1 fruit fly cellular context compared by ENCODE assay signal in genomic region chr3R:5685269-5686048, dm6.
TF ChIP-seq lines count a peak whose summit lies in the region.

Gene Rab23, minus strand, starts transcription at chr3R:5685434.
Gene plx, plus strand, starts transcription at chr3R:5685855.

TF ChIP-seq in whole organism, embryonic, 481 proteins besides CTCF, POLR2A, EP300 and RAD21 (continued from another document and continues in another):
- TF ChIP-seq CG12299 (tag; optimal IDR thresholded peaks at IDR 0.05; lab: Kevin White, UChicago) (peak; percentile 18), CG9817 (tag; optimal IDR thresholded peaks at IDR 0.05; lab: Kevin White, UChicago) (no peak), CG7372 (GFP tag; IDR thresholded peaks at IDR 0.05; lab: Robert Waterston, UW) (no peak), CG3847 (GFP tag; IDR thresholded peaks at IDR 0.05; lab: Robert Waterston, UW) (peak; percentile 79), CG10431 (GFP tag; optimal IDR thresholded peaks at IDR 0.05; lab: Kevin White, UChicago) (peak; percentile 23), crol (GFP tag; IDR thresholded peaks at IDR 0.05; lab: Robert Waterston, UW) (no peak), CG31365 (tag; optimal IDR thresholded peaks at IDR 0.05; lab: Kevin White, UChicago) (no peak), CG11247 (GFP tag; IDR thresholded peaks at IDR 0.05; lab: Robert Waterston, UW) (no peak), inv (GFP tag; IDR thresholded peaks at IDR 0.05; lab: Robert Waterston, UW; ENCODE audit: partially characterized antibody) (no peak), fd102C (GFP tag; optimal IDR thresholded peaks at IDR 0.05; lab: Kevin White, UChicago) (no peak), Max (GFP tag; optimal IDR thresholded peaks at IDR 0.05; lab: Kevin White, UChicago) (peak; percentile 36), MBD-R2 (GFP tag; IDR thresholded peaks at IDR 0.05; lab: Robert Waterston, UW) (peak; percentile 78), ase (GFP tag; IDR thresholded peaks at IDR 0.05; lab: Robert Waterston, UW) (no peak), cas (GFP tag; IDR thresholded peaks at IDR 0.05; lab: Robert Waterston, UW) (no peak), Hr3 (GFP tag; optimal IDR thresholded peaks at IDR 0.05; lab: Kevin White, UChicago) (no peak), lilli (GFP tag; optimal IDR thresholded peaks at IDR 0.05; lab: Kevin White, UChicago) (peak; percentile 37), da (GFP tag; optimal IDR thresholded peaks at IDR 0.05; lab: Kevin White, UChicago) (no peak), bigmax (GFP tag; optimal IDR thresholded peaks at IDR 0.05; lab: Kevin White, UChicago) (no peak), CG3995 (GFP tag; optimal IDR thresholded peaks at IDR 0.05; lab: Kevin White, UChicago) (no peak), ara (GFP tag; IDR thresholded peaks at IDR 0.05; lab: Robert Waterston, UW) (no peak), Scr (GFP tag; IDR thresholded peaks at IDR 0.05; lab: Robert Waterston, UW; ENCODE audit: partially characterized antibody) (0 out of 2 replicates have a peak, but pooled peaks have one; percentile 22), CG14710 (tag; optimal IDR thresholded peaks at IDR 0.05; lab: Kevin White, UChicago) (peak; percentile 76), ato (GFP tag; IDR thresholded peaks at IDR 0.05; lab: Robert Waterston, UW; ENCODE audit: partially characterized antibody) (0 out of 2 replicates have a peak, but pooled peaks have one; percentile 26), Bdp1 (GFP tag; optimal IDR thresholded peaks at IDR 0.05; lab: Kevin White, UChicago) (no peak), CG17385 (GFP tag; optimal IDR thresholded peaks at IDR 0.05; lab: Kevin White, UChicago) (peak; percentile 99), amos (GFP tag; IDR thresholded peaks at IDR 0.05; lab: Robert Waterston, UW; ENCODE audit: partially characterized antibody) (peak; percentile 33; the same call in 1 of the 2 replicates), slbo (GFP tag; IDR thresholded peaks at IDR 0.05; lab: Robert Waterston, UW) (0 out of 2 replicates have a peak, but pooled peaks have one; percentile 3), Mrtf (GFP tag; IDR thresholded peaks at IDR 0.05; lab: Robert Waterston, UW) (no peak), CG18764 (GFP tag; optimal IDR thresholded peaks at IDR 0.05; lab: Kevin White, UChicago) (peak; percentile 21), CG2199 (GFP tag; IDR thresholded peaks at IDR 0.05; lab: Robert Waterston, UW) (no peak), cad (GFP tag; optimal IDR thresholded peaks at IDR 0.05; lab: Kevin White, UChicago) (no peak), CrebB (tag; optimal IDR thresholded peaks at IDR 0.05; lab: Kevin White, UChicago) (no peak), jigr1 (GFP tag; IDR thresholded peaks at IDR 0.05; lab: Robert Waterston, UW) (no peak), CG3726 (GFP tag; IDR thresholded peaks at IDR 0.05; lab: Robert Waterston, UW) (no peak), schlank (tag; optimal IDR thresholded peaks at IDR 0.05; lab: Kevin White, UChicago) (no peak), chif (GFP tag; optimal IDR thresholded peaks at IDR 0.05; lab: Kevin White, UChicago) (no peak), CG7963 (GFP tag; IDR thresholded peaks at IDR 0.05; lab: Robert Waterston, UW; ENCODE audit: partially characterized antibody) (no peak), p53 (GFP tag; optimal IDR thresholded peaks at IDR 0.05; lab: Kevin White, UChicago) (no peak), esg (GFP tag; conservative IDR thresholded peaks at IDR 0.05; lab: Robert Waterston, UW) (no peak), chinmo (GFP tag; IDR thresholded peaks at IDR 0.05; lab: Robert Waterston, UW; ENCODE audit: partially characterized antibody) (0 out of 4 replicates have a peak, but pooled peaks have one; percentile 53), Six4 (GFP tag; optimal IDR thresholded peaks at IDR 0.05; lab: Kevin White, UChicago) (no peak), CG4424 (GFP tag; optimal IDR thresholded peaks at IDR 0.05; lab: Kevin White, UChicago) (no peak), B-H2 (GFP tag; optimal IDR thresholded peaks at IDR 0.05; lab: Kevin White, UChicago) (peak; percentile 44), Antp (GFP tag; optimal IDR thresholded peaks at IDR 0.05; lab: Kevin White, UChicago) (peak; percentile 7), hth (optimal IDR thresholded peaks at IDR 0.05; lab: Kevin White, UChicago) (no peak), CG11560 (tag; IDR thresholded peaks at IDR 0.05; lab: Robert Waterston, UW) (no peak), CG8290 (GFP tag; optimal IDR thresholded peaks at IDR 0.05; lab: Kevin White, UChicago) (no peak), CG8290 (tag; optimal IDR thresholded peaks at IDR 0.05; lab: Kevin White, UChicago) (peak in 1 of 2 experiments; percentile 56), CG10274 (GFP tag; optimal IDR thresholded peaks at IDR 0.05; lab: Kevin White, UChicago) (no peak), pb (GFP tag; optimal IDR thresholded peaks at IDR 0.05; lab: Kevin White, UChicago) (no peak), Oaz (GFP tag; IDR thresholded peaks at IDR 0.05; lab: Robert Waterston, UW) (no peak), ssp (GFP tag; IDR thresholded peaks at IDR 0.05; lab: Robert Waterston, UW) (peak; percentile 45; the same call in 1 of the 2 replicates), CG1603 (tag; optimal IDR thresholded peaks at IDR 0.05; lab: Kevin White, UChicago) (peak; percentile 67), Fer1 (GFP tag; optimal IDR thresholded peaks at IDR 0.05; lab: Kevin White, UChicago) (no peak), CG2116 (GFP tag; optimal IDR thresholded peaks at IDR 0.05; lab: Kevin White, UChicago) (peak; percentile 60), Adf1 (GFP tag; IDR thresholded peaks at IDR 0.05; lab: Robert Waterston, UW) (no peak), fu2 (GFP tag; optimal IDR thresholded peaks at IDR 0.05; lab: Kevin White, UChicago) (no peak), cwo (GFP tag; optimal IDR thresholded peaks at IDR 0.05; lab: Kevin White, UChicago) (no peak), CG4707 (GFP tag; optimal IDR thresholded peaks at IDR 0.05; lab: Kevin White, UChicago) (peak; percentile 18), Opbp (GFP tag; IDR thresholded peaks at IDR 0.05; lab: Robert Waterston, UW; ENCODE audit: partially characterized antibody) (no peak), croc (GFP tag; conservative IDR thresholded peaks at IDR 0.05; lab: Robert Waterston, UW) (no peak), CG8944 (GFP tag; optimal IDR thresholded peaks at IDR 0.05; lab: Kevin White, UChicago) (no peak), lmd (GFP tag; IDR thresholded peaks at IDR 0.05; lab: Robert Waterston, UW) (no peak; the same call in 1 of the 2 replicates), CG12219 (GFP tag; optimal IDR thresholded peaks at IDR 0.05; lab: Kevin White, UChicago) (no peak), CG16863 (GFP tag; optimal IDR thresholded peaks at IDR 0.05; lab: Kevin White, UChicago) (no peak), HmgZ (tag; optimal IDR thresholded peaks at IDR 0.05; lab: Kevin White, UChicago) (peak; percentile 71), Nf-YB (GFP tag; optimal IDR thresholded peaks at IDR 0.05; lab: Kevin White, UChicago) (no peak), ci (GFP tag; IDR thresholded peaks at IDR 0.05; lab: Robert Waterston, UW) (peak; percentile 38; the same call in 2 of the 3 replicates), gro (GFP tag; optimal IDR thresholded peaks at IDR 0.05; lab: Kevin White, UChicago) (peak; percentile 36), CG12391 (tag; optimal IDR thresholded peaks at IDR 0.05; lab: Kevin White, UChicago) (peak; percentile 40), ab (GFP tag; optimal IDR thresholded peaks at IDR 0.05; lab: Kevin White, UChicago) (peak; percentile 31), CG7786 (GFP tag; optimal IDR thresholded peaks at IDR 0.05; lab: Kevin White, UChicago) (peak; percentile 1), Abd-B (GFP tag; optimal IDR thresholded peaks at IDR 0.05; lab: Kevin White, UChicago) (peak; percentile 27), CG11504 (tag; optimal IDR thresholded peaks at IDR 0.05; lab: Kevin White, UChicago) (peak; percentile 33), CG12744 (GFP tag; optimal IDR thresholded peaks at IDR 0.05; lab: Kevin White, UChicago) (no peak), corto (GFP tag; optimal IDR thresholded peaks at IDR 0.05; lab: Kevin White, UChicago) (no peak), disco-r (GFP tag; optimal IDR thresholded peaks at IDR 0.05; lab: Kevin White, UChicago) (no peak), vnd (GFP tag; IDR thresholded peaks at IDR 0.05; lab: Robert Waterston, UW; ENCODE audit: partially characterized antibody) (no peak), CG12104 (GFP tag; optimal IDR thresholded peaks at IDR 0.05; lab: Kevin White, UChicago) (peak; percentile 48), CG18619 (GFP tag; optimal IDR thresholded peaks at IDR 0.05; lab: Kevin White, UChicago) (peak; percentile 27), maf-S (GFP tag; optimal IDR thresholded peaks at IDR 0.05; lab: Kevin White, UChicago) (no peak), CG12942 (GFP tag; optimal IDR thresholded peaks at IDR 0.05; lab: Kevin White, UChicago) (no peak), bbx (GFP tag; IDR thresholded peaks at IDR 0.05; lab: Robert Waterston, UW; ENCODE audit: partially characterized antibody) (peak; percentile 41; the same call in 1 of the 2 replicates), CG13424 (tag; optimal IDR thresholded peaks at IDR 0.05; lab: Kevin White, UChicago) (no peak), sens (GFP tag; lab: Kevin White, UChicago) (peak; percentile 74), CG14860 (GFP tag; IDR thresholded peaks at IDR 0.05; lab: Robert Waterston, UW; ENCODE audit: partially characterized antibody) (no peak), CG18262 (tag; optimal IDR thresholded peaks at IDR 0.05; lab: Kevin White, UChicago) (no peak), hbn (GFP tag; IDR thresholded peaks at IDR 0.05; lab: Robert Waterston, UW; ENCODE audit: partially characterized antibody) (no peak), sna (GFP tag; IDR thresholded peaks at IDR 0.05; lab: Robert Waterston, UW; ENCODE audit: partially characterized antibody) (no peak), Drgx (GFP tag; IDR thresholded peaks at IDR 0.05; lab: Robert Waterston, UW) (no peak), dmrt99B (tag; optimal IDR thresholded peaks at IDR 0.05; lab: Kevin White, UChicago) (no peak), CG9437 (GFP tag; optimal IDR thresholded peaks at IDR 0.05; lab: Kevin White, UChicago) (no peak), CG11695 (GFP tag; IDR thresholded peaks at IDR 0.05; lab: Robert Waterston, UW) (no peak), CG6791 (GFP tag; IDR thresholded peaks at IDR 0.05; lab: Robert Waterston, UW; ENCODE audit: partially characterized antibody) (no peak), CG14050 (GFP tag; IDR thresholded peaks at IDR 0.05; lab: Robert Waterston, UW) (no peak), CG10959 (GFP tag; IDR thresholded peaks at IDR 0.05; lab: Robert Waterston, UW) (no peak), CG15514 (GFP tag; optimal IDR thresholded peaks at IDR 0.05; lab: Kevin White, UChicago) (peak; percentile 62), Tbp (GFP tag; optimal IDR thresholded peaks at IDR 0.05; lab: Kevin White, UChicago) (no peak), Dref (GFP tag; IDR thresholded peaks at IDR 0.05; lab: Robert Waterston, UW) (peak; percentile 46), CG13624 (GFP tag; optimal IDR thresholded peaks at IDR 0.05; lab: Kevin White, UChicago) (peak; percentile 11), Hsf (GFP tag; optimal IDR thresholded peaks at IDR 0.05; lab: Kevin White, UChicago) (peak; percentile 32), CG10979 (tag; optimal IDR thresholded peaks at IDR 0.05; lab: Kevin White, UChicago) (no peak), Trl (optimal IDR thresholded peaks at IDR 0.05; lab: Kevin White, UChicago) (no peak), Trl (GFP tag; optimal IDR thresholded peaks at IDR 0.05; lab: Kevin White, UChicago) (peak; percentile 19), ems (GFP tag; optimal IDR thresholded peaks at IDR 0.05; lab: Kevin White, UChicago) (peak; percentile 52), CG1647 (GFP tag; optimal IDR thresholded peaks at IDR 0.05; lab: Kevin White, UChicago) (no peak), onecut (GFP tag; IDR thresholded peaks at IDR 0.05; lab: Robert Waterston, UW) (no peak), CG4730 (GFP tag; IDR thresholded peaks at IDR 0.05; lab: Robert Waterston, UW) (no peak), CG10267 (tag; optimal IDR thresholded peaks at IDR 0.05; lab: Kevin White, UChicago) (peak; percentile 98), Nf-YC (tag; optimal IDR thresholded peaks at IDR 0.05; lab: Kevin White, UChicago) (peak; percentile 23), tll (GFP tag; optimal IDR thresholded peaks at IDR 0.05; lab: Kevin White, UChicago) (peak in 1 of 2 experiments; percentile 72), Awh (GFP tag; IDR thresholded peaks at IDR 0.05; lab: Robert Waterston, UW) (no peak), sob (GFP tag; IDR thresholded peaks at IDR 0.05; lab: Robert Waterston, UW) (peak; percentile 53), gcm2 (GFP tag; optimal IDR thresholded peaks at IDR 0.05; lab: Kevin White, UChicago) (no peak), ewg (GFP tag; optimal IDR thresholded peaks at IDR 0.05; lab: Kevin White, UChicago) (peak; percentile 97), ac (GFP tag; optimal IDR thresholded peaks at IDR 0.05; lab: Kevin White, UChicago) (no peak), Lim3 (GFP tag; IDR thresholded peaks at IDR 0.05; lab: Robert Waterston, UW) (no peak), CG11085 (GFP tag; IDR thresholded peaks at IDR 0.05; lab: Robert Waterston, UW) (0 out of 2 replicates have a peak, but pooled peaks have one; percentile 21), tio (GFP tag; optimal IDR thresholded peaks at IDR 0.05; lab: Kevin White, UChicago) (no peak), CG32767 (GFP tag; IDR thresholded peaks at IDR 0.05; lab: Robert Waterston, UW) (no peak), Oli (tag; optimal IDR thresholded peaks at IDR 0.05; lab: Kevin White, UChicago) (no peak), CG8281 (tag; optimal IDR thresholded peaks at IDR 0.05; lab: Kevin White, UChicago) (no peak), CkIIα-i1 (GFP tag; IDR thresholded peaks at IDR 0.05; lab: Robert Waterston, UW) (no peak), CG2712 (tag; optimal IDR thresholded peaks at IDR 0.05; lab: Kevin White, UChicago) (peak; percentile 21), CG2120 (GFP tag; optimal IDR thresholded peaks at IDR 0.05; lab: Kevin White, UChicago) (peak; percentile 60), zfh2 (GFP tag; optimal IDR thresholded peaks at IDR 0.05; lab: Kevin White, UChicago) (peak; percentile 22), dm (GFP tag; optimal IDR thresholded peaks at IDR 0.05; lab: Kevin White, UChicago) (no peak), zf30C (GFP tag; optimal IDR thresholded peaks at IDR 0.05; lab: Kevin White, UChicago) (no peak), exex (tag; optimal IDR thresholded peaks at IDR 0.05; lab: Kevin White, UChicago) (no peak), CG15696 (tag; optimal IDR thresholded peaks at IDR 0.05; lab: Kevin White, UChicago) (no peak), Deaf1 (tag; optimal IDR thresholded peaks at IDR 0.05; lab: Kevin White, UChicago) (peak; percentile 83), sr (GFP tag; IDR thresholded peaks at IDR 0.05; lab: Robert Waterston, UW) (no peak), CG11723 (GFP tag; optimal IDR thresholded peaks at IDR 0.05; lab: Kevin White, UChicago) (no peak), Mad (GFP tag; optimal IDR thresholded peaks at IDR 0.05; lab: Kevin White, UChicago) (no peak)
